Worm (Caenorhabditis elegans) whole organism, midembryonic: ENCODE results near the gene C16A11.7.

ENCODE experiments used
- T22C8.4 ChIP-seq: fragments of 200-800 bp; sonication (Bioruptor generic); IDR thresholded peaks from 2 replicates; pipeline ENCODE4 v1.3.6; 2022; ENCODE audit warnings: missing genetic modification characterization, missing compliant biosample characterization
- cog-1 ChIP-seq: sonication (generic microtip); optimal IDR thresholded peaks from 2 replicates; lab custom pipeline; 2016; ENCODE audit warnings: missing genetic modification characterization, missing compliant biosample characterization
- flt-1 ChIP-seq: fragments of 200-800 bp; sonication (Bioruptor generic); IDR thresholded peaks from 2 replicates; pipeline ENCODE4 v1.3.6; 2022; ENCODE audit warnings: missing genetic modification characterization, missing compliant biosample characterization

DNA sequence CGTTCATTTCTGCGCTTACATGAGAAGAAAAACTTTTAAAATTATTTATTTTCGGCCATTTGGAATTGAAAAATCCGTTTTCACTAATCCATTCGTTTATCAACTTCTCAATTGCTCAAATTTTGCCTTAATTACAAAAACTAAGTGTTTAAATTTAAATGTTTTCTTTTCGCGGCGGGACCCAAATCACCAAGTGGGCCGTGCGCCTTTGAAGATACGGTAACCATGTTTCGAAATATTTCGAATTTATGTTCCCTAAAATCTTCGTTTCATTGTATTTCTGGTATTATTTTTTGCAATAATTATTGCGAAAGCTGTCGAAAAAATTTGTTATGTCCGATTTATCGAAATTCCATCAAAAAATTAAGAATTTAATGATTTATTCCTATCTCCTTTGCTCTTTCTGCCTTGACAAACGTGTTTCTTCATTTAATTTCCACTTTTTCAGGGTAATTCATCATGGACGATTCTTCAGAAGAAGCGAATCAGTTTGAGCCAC, 30.1 kb downstream of the C16A11.7 start, which contains the start of gene C16A11.4:
- TF ChIP-seq cog-1 (no peak), flt-1 (GFP tag; lab: Robert Waterston, UW) (no peak), T22C8.4 (GFP tag; lab: Robert Waterston, UW) (no peak)
